Fruit fly (Drosophila melanogaster) whole organism, embryonic: ENCODE data around the gene CG7367.
A peak's percentile ranks its signal among the peaks of the same experiment; 100 is the strongest.

ENCODE experiments used
- Awh ChIP-seq: fragments of 200-800 bp; sonication (Bioruptor generic); IDR thresholded peaks from 2 replicates; pipeline ENCODE4, ENCODE4 v1.3.6; 2022; ENCODE audit warnings: missing biosample characterization, missing genetic modification characterization
- Bgb ChIP-seq: fragments of 200-800 bp; sonication (Bioruptor generic); IDR thresholded peaks from 2 replicates; pipeline ENCODE4 v1.3.6; 2022; ENCODE audit warnings: missing biosample characterization, missing genetic modification characterization; ENCODE audit not compliant: partially characterized antibody
- Bteb2 ChIP-seq: fragments of 200-800 bp; sonication (Bioruptor generic); optimal IDR thresholded peaks from 2 replicates; lab custom pipeline; 2016; ENCODE audit warnings: missing biosample characterization, missing genetic modification characterization
- C15 ChIP-seq: fragments of 200-800 bp; sonication (Bioruptor generic); IDR thresholded peaks from 3 replicates; pipeline ENCODE4 v1.3.6; 2022; ENCODE audit warnings: missing biosample characterization, missing genetic modification characterization
- CG10209 ChIP-seq: fragments of 200-800 bp; sonication (Bioruptor generic); optimal IDR thresholded peaks from 3 replicates; lab custom pipeline; 2017; ENCODE audit warnings: missing biosample characterization, mild to moderate bottlenecking, missing genetic modification characterization, missing genetic modification reagents
- CG10565 ChIP-seq: fragments of 200-800 bp; sonication (Bioruptor generic); optimal IDR thresholded peaks from 3 replicates; lab custom pipeline; 2016; ENCODE audit warnings: missing biosample characterization, mild to moderate bottlenecking, missing genetic modification characterization
- CG10979 ChIP-seq: fragments of 200-800 bp; sonication (Bioruptor generic); optimal IDR thresholded peaks from 2 replicates; lab custom pipeline; 2018; ENCODE audit warnings: missing biosample characterization, mild to moderate bottlenecking, missing genetic modification characterization, moderate library complexity
- CG12155 ChIP-seq: fragments of 200-800 bp; sonication (Bioruptor generic); optimal IDR thresholded peaks from 3 replicates; lab custom pipeline; 2016; ENCODE audit warnings: missing biosample characterization, missing genetic modification characterization
- CG15011 ChIP-seq: fragments of 200-800 bp; sonication (Bioruptor generic); optimal IDR thresholded peaks from 3 replicates; lab custom pipeline; 2018; ENCODE audit warnings: missing biosample characterization, mild to moderate bottlenecking, missing genetic modification characterization
- CG1602 ChIP-seq: fragments of 200-800 bp; sonication (Bioruptor generic); optimal IDR thresholded peaks from 3 replicates; lab custom pipeline; 2016; ENCODE audit warnings: missing biosample characterization, missing genetic modification characterization
- CG16813 ChIP-seq: fragments of 200-800 bp; sonication (Bioruptor generic); IDR thresholded peaks from 3 replicates; pipeline ENCODE4 v1.3.6; 2022; ENCODE audit warnings: missing biosample characterization, missing genetic modification characterization; ENCODE audit not compliant: partially characterized antibody
- CG2199 ChIP-seq: fragments of 200-800 bp; sonication (Bioruptor generic); IDR thresholded peaks from 3 replicates; pipeline ENCODE4 v1.3.6; 2022; ENCODE audit warnings: missing biosample characterization, missing genetic modification characterization
- CG2202 ChIP-seq: fragments of 200-800 bp; sonication (Bioruptor generic); optimal IDR thresholded peaks from 2 replicates; lab custom pipeline; 2018; ENCODE audit warnings: missing biosample characterization, mild to moderate bottlenecking, missing genetic modification characterization
- CG2678 ChIP-seq: fragments of 200-800 bp; sonication (Bioruptor generic); optimal IDR thresholded peaks from 3 replicates; lab custom pipeline; 2019; ENCODE audit warnings: missing biosample characterization, mild to moderate bottlenecking, missing genetic modification characterization, moderate library complexity
- CG3065 ChIP-seq: fragments of 200-800 bp; sonication (Bioruptor generic); optimal IDR thresholded peaks from 2 replicates; lab custom pipeline; 2016; ENCODE audit warnings: missing biosample characterization, missing genetic modification characterization
- CG32532 ChIP-seq: fragments of 200-800 bp; sonication (Bioruptor generic); IDR thresholded peaks from 2 replicates; pipeline ENCODE4 v1.3.6; 2022; ENCODE audit warnings: missing biosample characterization, missing genetic modification characterization
- CG6654 ChIP-seq: fragments of 200-800 bp; sonication (Bioruptor generic); optimal IDR thresholded peaks from 2 replicates; lab custom pipeline; 2017; ENCODE audit warnings: missing biosample characterization, mild to moderate bottlenecking, missing genetic modification characterization
- CG6765 ChIP-seq: fragments of 200-800 bp; sonication (Bioruptor generic); optimal IDR thresholded peaks from 3 replicates; lab custom pipeline; 2017; ENCODE audit warnings: missing biosample characterization, mild to moderate bottlenecking, missing genetic modification characterization
- CG8281 ChIP-seq: fragments of 200-800 bp; sonication (Bioruptor generic); optimal IDR thresholded peaks from 2 replicates; lab custom pipeline; 2018; ENCODE audit warnings: missing biosample characterization, mild to moderate bottlenecking, missing genetic modification characterization, moderate library complexity
- CG9727 ChIP-seq: fragments of 200-800 bp; sonication (Bioruptor generic); optimal IDR thresholded peaks from 3 replicates; lab custom pipeline; 2017; ENCODE audit warnings: missing biosample characterization, mild to moderate bottlenecking, missing genetic modification characterization
- CG9797 ChIP-seq: fragments of 200-800 bp; sonication (Bioruptor generic); optimal IDR thresholded peaks from 3 replicates; lab custom pipeline; 2018; ENCODE audit warnings: missing biosample characterization, mild to moderate bottlenecking, missing genetic modification characterization
- Dad ChIP-seq: fragments of 200-800 bp; sonication (Bioruptor generic); optimal IDR thresholded peaks from 3 replicates; lab custom pipeline; 2016; ENCODE audit warnings: missing biosample characterization, missing genetic modification characterization
- Dek ChIP-seq: fragments of 200-800 bp; sonication (Bioruptor generic); optimal IDR thresholded peaks from 3 replicates; lab custom pipeline; 2019; ENCODE audit warnings: missing biosample characterization, mild to moderate bottlenecking, missing genetic modification characterization, moderate library complexity
- Dip2 ChIP-seq: fragments of 200-800 bp; sonication (Bioruptor generic); IDR thresholded peaks from 2 replicates; pipeline ENCODE4 v1.3.6; 2022; ENCODE audit warnings: missing biosample characterization, missing genetic modification characterization
- HHEX ChIP-seq: fragments of 200-800 bp; sonication (Bioruptor generic); optimal IDR thresholded peaks from 3 replicates; lab custom pipeline; 2017; ENCODE audit warnings: missing biosample characterization, mild to moderate bottlenecking, missing genetic modification characterization, missing genetic modification reagents
- HLH3B ChIP-seq: fragments of 200-800 bp; sonication (Bioruptor generic); IDR thresholded peaks from 2 replicates; pipeline ENCODE4 v1.3.6; 2022; ENCODE audit warnings: missing biosample characterization, missing genetic modification characterization
- HmgZ ChIP-seq: fragments of 200-800 bp; sonication (Bioruptor generic); optimal IDR thresholded peaks from 2 replicates; lab custom pipeline; 2018; ENCODE audit warnings: missing biosample characterization, mild to moderate bottlenecking, missing genetic modification characterization
- Max ChIP-seq: fragments of 200-800 bp; sonication (Bioruptor generic); optimal IDR thresholded peaks from 2 replicates; lab custom pipeline; 2016; ENCODE audit warnings: missing biosample characterization, mild to moderate bottlenecking, missing genetic modification characterization
- Med ChIP-seq: fragments of 200-800 bp; sonication (Bioruptor generic); peaks from one replicate; lab custom pipeline; 2016; ENCODE audit warnings: missing biosample characterization, missing genetic modification characterization, mild to moderate bottlenecking, inconsistent platforms, moderate library complexity
- NFAT ChIP-seq: fragments of 200-800 bp; sonication (Bioruptor generic); IDR thresholded peaks from 2 replicates; pipeline ENCODE4 v1.3.6; 2022; ENCODE audit warnings: missing biosample characterization, missing genetic modification characterization
- ab ChIP-seq: fragments of 200-800 bp; sonication (Bioruptor generic); optimal IDR thresholded peaks from 2 replicates; lab custom pipeline; 2016; ENCODE audit warnings: missing biosample characterization, missing genetic modification characterization
- btn ChIP-seq: fragments of 200-800 bp; sonication (Bioruptor generic); optimal IDR thresholded peaks from 2 replicates; lab custom pipeline; 2016; ENCODE audit warnings: missing biosample characterization, missing genetic modification characterization
- chif ChIP-seq, 2 experiments: fragments of 200-800 bp; sonication (Bioruptor generic); optimal IDR thresholded peaks; 3 replicates each; lab custom pipeline; 2016; ENCODE audit warnings: missing biosample characterization in 2 of 2, missing genetic modification characterization in 2 of 2
- corto ChIP-seq: fragments of 200-800 bp; sonication (Bioruptor generic); optimal IDR thresholded peaks from 2 replicates; lab custom pipeline; 2016; ENCODE audit warnings: missing biosample characterization, mild to moderate bottlenecking, missing genetic modification characterization, moderate library complexity
- crc ChIP-seq: fragments of 200-800 bp; sonication (Bioruptor generic); optimal IDR thresholded peaks from 2 replicates; lab custom pipeline; 2016; ENCODE audit warnings: missing biosample characterization, missing genetic modification characterization
- dimm ChIP-seq: fragments of 200-800 bp; sonication (Bioruptor generic); IDR thresholded peaks from 2 replicates; pipeline ENCODE4 v1.3.6; 2022; ENCODE audit warnings: missing biosample characterization, missing genetic modification characterization
- gce ChIP-seq: fragments of 200-800 bp; sonication (Bioruptor generic); IDR thresholded peaks from 3 replicates; pipeline ENCODE4 v1.3.6; 2022; ENCODE audit warnings: missing biosample characterization, missing genetic modification characterization
- ind ChIP-seq: fragments of 200-800 bp; sonication (Bioruptor generic); optimal IDR thresholded peaks from 3 replicates; lab custom pipeline; 2016; ENCODE audit warnings: missing biosample characterization, missing genetic modification characterization
- lab ChIP-seq: fragments of 200-800 bp; sonication (Bioruptor generic); optimal IDR thresholded peaks from 3 replicates; lab custom pipeline; 2017; ENCODE audit warnings: missing biosample characterization, missing genetic modification characterization, mild to moderate bottlenecking, moderate library complexity, missing genetic modification reagents
- maf-S ChIP-seq: fragments of 200-800 bp; sonication (Bioruptor generic); optimal IDR thresholded peaks from 2 replicates; lab custom pipeline; 2016; ENCODE audit warnings: missing biosample characterization, missing genetic modification characterization
- oc ChIP-seq: fragments of 200-800 bp; sonication (Bioruptor generic); optimal IDR thresholded peaks from 2 replicates; lab custom pipeline; 2018; ENCODE audit warnings: missing biosample characterization, mild to moderate bottlenecking, missing genetic modification characterization, moderate library complexity
- otp ChIP-seq: fragments of 200-800 bp; sonication (Bioruptor generic); IDR thresholded peaks from 3 replicates; pipeline ENCODE4, ENCODE4 v1.3.6; 2022; ENCODE audit warnings: missing biosample characterization, missing genetic modification characterization
- pfk ChIP-seq: fragments of 200-800 bp; sonication (Bioruptor generic); optimal IDR thresholded peaks from 2 replicates; lab custom pipeline; 2018; ENCODE audit warnings: missing biosample characterization, mild to moderate bottlenecking, missing genetic modification characterization, moderate library complexity
- pho ChIP-seq: fragments of 200-800 bp; sonication (Bioruptor generic); optimal IDR thresholded peaks from 2 replicates; lab custom pipeline; 2016; ENCODE audit warnings: missing biosample characterization, missing genetic modification characterization
- rib ChIP-seq: fragments of 200-800 bp; sonication (Bioruptor generic); IDR thresholded peaks from 2 replicates; pipeline ENCODE4 v1.3.6; 2022; ENCODE audit warnings: missing biosample characterization, missing genetic modification characterization
- ro ChIP-seq: fragments of 200-800 bp; sonication (Bioruptor generic); IDR thresholded peaks from 2 replicates; pipeline ENCODE4 v1.3.6; 2022; ENCODE audit warnings: missing biosample characterization, missing genetic modification characterization
- row ChIP-seq: fragments of 200-800 bp; sonication (Bioruptor generic); IDR thresholded peaks from 3 replicates; pipeline ENCODE4 v1.3.6; 2022; ENCODE audit warnings: missing biosample characterization, missing genetic modification characterization
- schlank ChIP-seq: fragments of 200-800 bp; sonication (Bioruptor generic); optimal IDR thresholded peaks from 2 replicates; lab custom pipeline; 2018; ENCODE audit warnings: missing biosample characterization, mild to moderate bottlenecking, missing genetic modification characterization
- slbo ChIP-seq: fragments of 200-800 bp; sonication (Bioruptor generic); IDR thresholded peaks from 2 replicates; pipeline ENCODE4 v1.3.6; 2022; ENCODE audit warnings: missing biosample characterization, missing genetic modification characterization
- slou ChIP-seq: fragments of 200-800 bp; sonication (Bioruptor generic); optimal IDR thresholded peaks from 3 replicates; lab custom pipeline; 2016; ENCODE audit warnings: missing biosample characterization, missing genetic modification characterization
- trem ChIP-seq: fragments of 200-800 bp; optimal IDR thresholded peaks from 3 replicates; lab custom pipeline; 2019; ENCODE audit warnings: missing biosample characterization, mild to moderate bottlenecking, missing genetic modification characterization, moderate library complexity
- yki ChIP-seq: fragments of >200 bp; optimal IDR thresholded peaks from 3 replicates; lab custom pipeline; 2018

CG7367 gene

DNA sequence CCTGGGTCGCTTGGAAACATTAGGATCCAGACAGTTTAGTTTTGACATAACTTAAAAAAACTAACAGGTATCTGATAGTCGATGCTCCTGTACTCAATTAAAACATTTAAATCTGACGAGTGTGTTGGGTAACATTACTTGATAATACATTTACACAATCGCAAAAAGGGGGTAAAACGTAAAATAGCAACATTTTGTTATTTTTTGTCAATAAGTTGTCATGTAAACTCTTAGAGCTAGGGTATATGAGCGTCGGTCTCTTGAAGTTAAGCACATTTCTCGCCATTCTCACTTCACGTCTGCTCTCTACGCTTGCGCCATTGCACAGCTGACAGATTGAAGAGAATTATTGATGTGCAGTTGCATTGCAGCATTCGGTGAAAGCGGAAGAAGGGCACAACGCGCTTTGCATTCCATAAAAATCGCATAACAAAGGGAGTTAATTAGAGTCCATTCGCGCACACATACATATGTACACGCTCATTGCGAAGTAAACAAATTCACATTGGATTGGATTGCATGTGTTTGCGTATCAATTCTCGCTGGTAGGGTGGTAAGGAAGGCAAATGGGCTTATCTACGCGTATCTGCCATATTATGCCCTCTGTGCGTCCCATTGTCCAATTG, 54.6 kb downstream of the CG7367 start (continued):
- peak; percentile 7 for TF ChIP-seq ind (GFP tag; lab: Kevin White, UChicago)
- peak; percentile 9 for TF ChIP-seq Bteb2 (GFP tag; lab: Kevin White, UChicago)
- TF ChIP-seq CG1602 (GFP tag; lab: Kevin White, UChicago) = no peak
- no peak for TF ChIP-seq btn (GFP tag; lab: Kevin White, UChicago)
- no peak for TF ChIP-seq ro (GFP tag; lab: Robert Waterston, UW)
- no peak for TF ChIP-seq CG6765 (GFP tag; lab: Kevin White, UChicago)
- TF ChIP-seq CG8281 = peak; percentile 92
- TF ChIP-seq schlank (tag; lab: Kevin White, UChicago) = no peak
- no peak for TF ChIP-seq CG15011 (GFP tag; lab: Kevin White, UChicago)
- no peak for TF ChIP-seq HmgZ (tag; lab: Kevin White, UChicago)
- TF ChIP-seq CG3065 = no peak
- no peak for TF ChIP-seq maf-S
- peak; percentile 31 for TF ChIP-seq CG10979 (tag; lab: Kevin White, UChicago)
- peak; percentile 71 for TF ChIP-seq Med (GFP tag; lab: Kevin White, UChicago)
- TF ChIP-seq CG16813 (GFP tag; lab: Robert Waterston, UW) = peak; percentile 71
- TF ChIP-seq CG10565 = no peak
- TF ChIP-seq pho (GFP tag; lab: Kevin White, UChicago) = no peak
- TF ChIP-seq CG2678 = peak; percentile 27
- TF ChIP-seq CG9797 (GFP tag; lab: Kevin White, UChicago) = no peak
- peak; percentile 20 for TF ChIP-seq CG9727
- TF ChIP-seq Dad (GFP tag; lab: Kevin White, UChicago) = no peak
- no peak for TF ChIP-seq CG6654
- TF ChIP-seq ab (GFP tag; lab: Kevin White, UChicago) = no peak
- no peak for TF ChIP-seq pfk (GFP tag; lab: Kevin White, UChicago)
- TF ChIP-seq trem = peak; percentile 5
- no peak for TF ChIP-seq slbo (GFP tag; lab: Robert Waterston, UW)
- no peak for TF ChIP-seq Awh (GFP tag; lab: Robert Waterston, UW)
- TF ChIP-seq rib (GFP tag; lab: Robert Waterston, UW) = no peak
- peak; percentile 63 for TF ChIP-seq row (GFP tag; lab: Robert Waterston, UW)
- no peak for TF ChIP-seq chif (GFP tag; optimal IDR thresholded peaks at IDR 0.05; lab: Kevin White, UChicago)
- no peak for TF ChIP-seq slou (GFP tag; lab: Kevin White, UChicago)
- TF ChIP-seq Dip2 = no peak
- TF ChIP-seq otp (GFP tag; lab: Robert Waterston, UW) = no peak
- TF ChIP-seq Max (GFP tag; lab: Kevin White, UChicago) = peak; percentile 5
- no peak for TF ChIP-seq Dek (tag; lab: Kevin White, UChicago)
- no peak for TF ChIP-seq NFAT (GFP tag; lab: Robert Waterston, UW)
- peak; percentile 9 for TF ChIP-seq lab (GFP tag; lab: Kevin White, UChicago)
- peak; percentile 40; the same call in 1 of the 2 replicates for TF ChIP-seq Bgb (GFP tag; lab: Robert Waterston, UW)
- no peak for TF ChIP-seq yki (lab: Kevin White, UChicago)
- TF ChIP-seq dimm (GFP tag; lab: Robert Waterston, UW) = no peak
- no peak for TF ChIP-seq crc (GFP tag; lab: Kevin White, UChicago)
- TF ChIP-seq CG2199 (GFP tag; lab: Robert Waterston, UW) = no peak
- no peak for TF ChIP-seq oc (tag; lab: Kevin White, UChicago)
- no peak for TF ChIP-seq CG12155 (GFP tag; lab: Kevin White, UChicago)
- no peak for TF ChIP-seq C15
- no peak for TF ChIP-seq CG10209 (GFP tag; lab: Kevin White, UChicago)
- no peak for TF ChIP-seq gce
- no peak for TF ChIP-seq HLH3B (GFP tag; lab: Robert Waterston, UW)
- no peak for TF ChIP-seq CG2202 (tag; lab: Kevin White, UChicago)
- TF ChIP-seq CG32532 (GFP tag; lab: Robert Waterston, UW) = no peak
- no peak for TF ChIP-seq corto (GFP tag; lab: Kevin White, UChicago)
- TF ChIP-seq HHEX (GFP tag; lab: Kevin White, UChicago) = no peak
